Worm (Caenorhabditis elegans): ENCODE results near the gene H05C05.1.

Gene H05C05.1

ce11 chrIII:2946626-2947168 lies at the start of gene H05C05.1:
Gene H05C05.1 (plus strand): TSS chrIII:2947118.
- TF ChIP-seq tbx-37 (GFP tag; conservative IDR thresholded peaks at IDR 0.05) (no peak), ceh-36 (tag; optimal IDR thresholded peaks at IDR 0.05) (no peak), ceh-13 (GFP tag; optimal IDR thresholded peaks at IDR 0.05) (no peak), aly-1 (tag; optimal IDR thresholded peaks at IDR 0.05) (no peak), sea-1 (GFP tag; conservative IDR thresholded peaks at IDR 0.05) (no peak), tra-4 (tag; optimal IDR thresholded peaks at IDR 0.05) (no peak), hnd-1 (tag; optimal IDR thresholded peaks at IDR 0.05) (no peak), F13C5.2 (tag; optimal IDR thresholded peaks at IDR 0.05) (no peak), pes-1 (GFP tag; IDR thresholded peaks at IDR 0.05) (no peak), hmbx-1 (tag; optimal IDR thresholded peaks at IDR 0.05) (no peak), tbx-11 (GFP tag; IDR thresholded peaks at IDR 0.05) (no peak)

- TF ChIP-seq ceh-13 (GFP tag; optimal IDR thresholded peaks at IDR 0.05) (no peak), ceh-36 (tag; optimal IDR thresholded peaks at IDR 0.05) (no peak), ama-1 (optimal IDR thresholded peaks at IDR 0.05) (no peak), B0310.2 (tag; optimal IDR thresholded peaks at IDR 0.05) (no peak), tbx-37 (GFP tag; conservative IDR thresholded peaks at IDR 0.05) (no peak), sea-1 (GFP tag; conservative IDR thresholded peaks at IDR 0.05) (no peak), hnd-1 (tag; optimal IDR thresholded peaks at IDR 0.05) (no peak), hmg-4 (GFP tag; optimal IDR thresholded peaks at IDR 0.05) (no peak), pes-1 (GFP tag; IDR thresholded peaks at IDR 0.05) (no peak), scrt-1 (GFP tag; IDR thresholded peaks at IDR 0.05) (no peak), hmbx-1 (tag; optimal IDR thresholded peaks at IDR 0.05) (no peak), flt-1 (GFP tag; IDR thresholded peaks at IDR 0.05) (no peak), tra-4 (tag; optimal IDR thresholded peaks at IDR 0.05) (no peak), F13C5.2 (tag; optimal IDR thresholded peaks at IDR 0.05) (no peak), tbx-11 (GFP tag; IDR thresholded peaks at IDR 0.05) (no peak)
Observed at ce11 chrIII:2899705-2900104, 47.2 kb upstream of the H05C05.1 start.

- TF ChIP-seq sea-1 (GFP tag; conservative IDR thresholded peaks at IDR 0.05) (no peak), tra-4 (tag; optimal IDR thresholded peaks at IDR 0.05) (no peak), hnd-1 (tag; optimal IDR thresholded peaks at IDR 0.05) (no peak), tbx-11 (GFP tag; IDR thresholded peaks at IDR 0.05) (no peak), hmg-4 (GFP tag; optimal IDR thresholded peaks at IDR 0.05) (no peak), F13C5.2 (tag; optimal IDR thresholded peaks at IDR 0.05) (no peak), hmbx-1 (tag; optimal IDR thresholded peaks at IDR 0.05) (no peak)
Observed at ce11 chrIII:2901117-2901516, 45.8 kb upstream of the H05C05.1 start, which contains the start of gene idpa-1. Gene idpa-1 (minus strand): TSS chrIII:2901217.

ce11 chrIII:2904164-2904563 lies 42.8 kb upstream of the H05C05.1 start:
- TF ChIP-seq ceh-36 (tag; optimal IDR thresholded peaks at IDR 0.05) (no peak), ama-1 (optimal IDR thresholded peaks at IDR 0.05) (no peak)

ce11 chrIII:2907819-2908218 lies 39.1 kb upstream of the H05C05.1 start:
- TF ChIP-seq ama-1 (optimal IDR thresholded peaks at IDR 0.05): no peak
- no peak for TF ChIP-seq aly-1 (tag; optimal IDR thresholded peaks at IDR 0.05)
- TF ChIP-seq hnd-1 (tag; optimal IDR thresholded peaks at IDR 0.05): no peak
- no peak for TF ChIP-seq pes-1 (GFP tag; IDR thresholded peaks at IDR 0.05)
- TF ChIP-seq tra-4 (tag; optimal IDR thresholded peaks at IDR 0.05): no peak
- TF ChIP-seq scrt-1 (GFP tag; IDR thresholded peaks at IDR 0.05): no peak

ce11 chrIII:2908859-2909258 lies 38.1 kb upstream of the H05C05.1 start:
- no peak for TF ChIP-seq hmbx-1 (tag; optimal IDR thresholded peaks at IDR 0.05)
- TF ChIP-seq aly-1 (tag; optimal IDR thresholded peaks at IDR 0.05): no peak
- no peak for TF ChIP-seq tbx-11 (GFP tag; IDR thresholded peaks at IDR 0.05)
- TF ChIP-seq F13C5.2 (tag; optimal IDR thresholded peaks at IDR 0.05): no peak
- TF ChIP-seq scrt-1 (GFP tag; IDR thresholded peaks at IDR 0.05): no peak
- TF ChIP-seq ets-7 (tag; optimal IDR thresholded peaks at IDR 0.05): no peak
- no peak for TF ChIP-seq pes-1 (GFP tag; IDR thresholded peaks at IDR 0.05)
- TF ChIP-seq ceh-36 (tag; optimal IDR thresholded peaks at IDR 0.05): no peak
- TF ChIP-seq hnd-1 (tag; optimal IDR thresholded peaks at IDR 0.05): no peak
- TF ChIP-seq ama-1 (optimal IDR thresholded peaks at IDR 0.05): no peak
- TF ChIP-seq flt-1 (GFP tag; IDR thresholded peaks at IDR 0.05): no peak
- TF ChIP-seq B0310.2 (tag; optimal IDR thresholded peaks at IDR 0.05): no peak
- no peak for TF ChIP-seq tra-4 (tag; optimal IDR thresholded peaks at IDR 0.05)
- TF ChIP-seq hmg-4 (GFP tag; optimal IDR thresholded peaks at IDR 0.05): no peak
- no peak for TF ChIP-seq sea-1 (GFP tag; conservative IDR thresholded peaks at IDR 0.05)
- TF ChIP-seq tbx-37 (GFP tag; conservative IDR thresholded peaks at IDR 0.05): no peak
- TF ChIP-seq ceh-13 (GFP tag; optimal IDR thresholded peaks at IDR 0.05): no peak

ce11 chrIII:2910606-2911005 lies 36.3 kb upstream of the H05C05.1 start, which contains the start of gene cdh-1:
Gene cdh-1 (plus strand): TSS chrIII:2910906.
- TF ChIP-seq aly-1 (tag; optimal IDR thresholded peaks at IDR 0.05): no peak
- TF ChIP-seq sea-1 (GFP tag; conservative IDR thresholded peaks at IDR 0.05): no peak
- no peak for TF ChIP-seq ceh-36 (tag; optimal IDR thresholded peaks at IDR 0.05)
- TF ChIP-seq pes-1 (GFP tag; IDR thresholded peaks at IDR 0.05): no peak
- no peak for TF ChIP-seq hmg-4 (GFP tag; optimal IDR thresholded peaks at IDR 0.05)
- TF ChIP-seq tra-4 (tag; optimal IDR thresholded peaks at IDR 0.05): no peak
- no peak for TF ChIP-seq ets-7 (tag; optimal IDR thresholded peaks at IDR 0.05)
- TF ChIP-seq tbx-37 (GFP tag; conservative IDR thresholded peaks at IDR 0.05): no peak

ce11 chrIII:2912916-2913315 lies 34.0 kb upstream of the H05C05.1 start:
- TF ChIP-seq pes-1 (GFP tag; IDR thresholded peaks at IDR 0.05): no peak
- no peak for TF ChIP-seq ama-1 (optimal IDR thresholded peaks at IDR 0.05)
- TF ChIP-seq ceh-36 (tag; optimal IDR thresholded peaks at IDR 0.05): peak; percentile 32
